Worm (Caenorhabditis elegans): Measurements from ENCODE around the gene lgc-22.

ce11 chrIV:4265951-4266350, 35.2 kb upstream of the lgc-22 start:
- TF ChIP-seq lsy-2 (tag; optimal IDR thresholded peaks at IDR 0.05) (no peak), nhr-10 (tag; optimal IDR thresholded peaks at IDR 0.05) (no peak), egl-27 (tag; optimal IDR thresholded peaks at IDR 0.05) (no peak), crh-2 (tag; optimal IDR thresholded peaks at IDR 0.05) (no peak)

All from whole organism, L2 larva.